Worm (Caenorhabditis elegans) whole organism, midembryonic: ENCODE measurements around the gene oac-32.

Source experiments
- T22C8.4 ChIP-seq: fragments of 200-800 bp; sonication (Bioruptor generic); IDR thresholded peaks from 2 replicates; pipeline ENCODE4 v1.3.6; 2022; ENCODE audit warnings: missing genetic modification characterization, missing compliant biosample characterization
- cog-1 ChIP-seq: sonication (generic microtip); optimal IDR thresholded peaks from 2 replicates; lab custom pipeline; 2016; ENCODE audit warnings: missing genetic modification characterization, missing compliant biosample characterization
- flt-1 ChIP-seq: fragments of 200-800 bp; sonication (Bioruptor generic); IDR thresholded peaks from 2 replicates; pipeline ENCODE4 v1.3.6; 2022; ENCODE audit warnings: missing genetic modification characterization, missing compliant biosample characterization
- klf-2 ChIP-seq: fragments of 200-800 bp; sonication (Bioruptor generic); conservative IDR thresholded peaks from 2 replicates; pipeline ENCODE4 v1.3.6; 2022; ENCODE audit warnings: missing genetic modification reagents, missing genetic modification characterization, missing compliant biosample characterization
- med-1 ChIP-seq: sonication (generic microtip); optimal IDR thresholded peaks from 2 replicates; lab custom pipeline; 2017; ENCODE audit warnings: missing genetic modification characterization, mild to moderate bottlenecking, missing compliant biosample characterization, antibody characterized with exemption, missing genetic modification reagents; ENCODE audit not compliant: insufficient read depth
- ref-1 ChIP-seq: fragments of 200-800 bp; sonication (Bioruptor generic); conservative IDR thresholded peaks from 2 replicates; pipeline ENCODE4 v1.3.6; 2022; ENCODE audit warnings: missing genetic modification reagents, missing genetic modification characterization, missing compliant biosample characterization
- tab-1 ChIP-seq: fragments of 200-800 bp; sonication (Bioruptor generic); IDR thresholded peaks from 2 replicates; pipeline ENCODE4 v1.3.6; 2022; ENCODE audit warnings: missing genetic modification characterization, missing compliant biosample characterization
- ztf-23 ChIP-seq: fragments of 200-800 bp; sonication (Bioruptor generic); IDR thresholded peaks from 2 replicates; pipeline ENCODE4 v1.3.6; 2022; ENCODE audit warnings: missing genetic modification reagents, missing genetic modification characterization, missing compliant biosample characterization
- ztf-29 ChIP-seq: fragments of 200-800 bp; sonication (Bioruptor generic); IDR thresholded peaks from 2 replicates; pipeline ENCODE4 v1.3.6; 2022; ENCODE audit warnings: missing genetic modification reagents, missing genetic modification characterization, missing compliant biosample characterization

oac-32 gene

DNA sequence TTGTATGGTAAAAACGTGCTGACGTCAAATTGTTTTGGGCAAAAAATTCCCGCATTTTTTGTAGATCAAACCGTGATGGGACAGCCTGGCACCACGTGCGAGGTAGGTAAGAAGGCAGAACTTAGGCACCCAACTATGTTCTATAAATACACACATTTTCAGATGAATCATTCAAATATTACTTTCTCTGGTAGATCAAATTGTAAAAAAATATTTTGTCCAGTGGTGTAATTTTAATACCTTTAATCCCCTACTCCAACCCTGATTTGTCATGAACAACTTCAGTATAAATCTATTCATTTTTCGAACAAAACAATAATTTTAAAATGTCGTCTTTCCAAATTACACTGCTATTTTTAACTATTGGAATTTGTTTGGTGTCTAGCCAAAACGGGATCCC lies 51.1 kb downstream of the oac-32 start, which contains the start of gene spig-7:
spig-7 (plus strand) TSS at position 301 of the 400 bp plus-strand sequence.
- TF ChIP-seq flt-1 (GFP tag; lab: Robert Waterston, UW) (no peak), klf-2 (no peak), ref-1 (GFP tag; lab: Robert Waterston, UW) (no peak), ztf-29 (GFP tag; lab: Robert Waterston, UW) (no peak), tab-1 (GFP tag; lab: Robert Waterston, UW) (no peak), T22C8.4 (no peak), ztf-23 (no peak), cog-1 (tag; lab: Kevin White, UChicago) (no peak), med-1 (GFP tag; lab: Kevin White, UChicago) (no peak)
